Worm (Caenorhabditis elegans) whole organism, mixed stage, embryonic: Measurements from ENCODE around the gene hsp-25.

Experiments used
- elt-3 ChIP-seq: fragments of 150-350 bp; optimal IDR thresholded peaks from 2 replicates; lab custom pipeline; 2014; ENCODE audit warnings: missing biosample characterization, missing genetic modification characterization
- lsy-2 ChIP-seq: fragments of 150-350 bp; optimal IDR thresholded peaks from 2 replicates; lab custom pipeline; 2014; ENCODE audit warnings: missing biosample characterization, missing genetic modification characterization
- mep-1 ChIP-seq: fragments of 150-350 bp; optimal IDR thresholded peaks from 2 replicates; lab custom pipeline; 2017; ENCODE audit warnings: missing biosample characterization, missing genetic modification reagents, missing genetic modification characterization, inconsistent platforms
- nhr-237 ChIP-seq: fragments of 150-350 bp; optimal IDR thresholded peaks from 2 replicates; lab custom pipeline; 2014; ENCODE audit warnings: missing biosample characterization, missing genetic modification characterization
- nhr-76 ChIP-seq: sonication (generic microtip); optimal IDR thresholded peaks from 2 replicates; lab custom pipeline; 2017; ENCODE audit warnings: missing biosample characterization, missing genetic modification characterization

DNA sequence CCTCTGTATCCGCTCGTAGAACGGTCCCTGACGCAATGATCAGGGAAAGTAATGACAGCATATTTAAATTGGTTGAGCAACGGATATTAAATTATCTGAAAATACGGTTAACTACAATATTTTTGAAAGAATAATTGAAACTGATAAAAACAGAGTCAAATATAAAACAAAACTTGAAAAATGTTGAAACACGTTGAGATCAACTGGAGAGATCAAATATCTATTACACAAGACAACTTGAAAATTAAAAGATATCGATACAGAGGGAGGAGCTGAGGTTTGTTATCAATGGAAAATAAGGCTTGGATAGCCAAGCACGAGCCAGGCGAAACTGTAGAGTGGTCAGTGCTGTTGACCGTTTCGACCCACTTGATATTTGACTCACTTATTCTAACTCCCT lies 28.9 kb downstream of the hsp-25 start, which contains the start of gene C09B8.3:
- TF ChIP-seq nhr-237 (no peak), mep-1 (no peak), lsy-2 (no peak), nhr-76 (no peak), elt-3 (tag; lab: Kevin White, UChicago) (no peak)
